Worm (Caenorhabditis elegans) whole organism, L3 larva: ENCODE measurements around the gene srt-65.

Experiments used
- ceh-82 ChIP-seq: fragments of 150-350 bp; optimal IDR thresholded peaks from 2 replicates; lab custom pipeline; 2014; ENCODE audit warnings: missing biosample characterization, missing genetic modification characterization
- ztf-11 ChIP-seq: fragments of 150-350 bp; optimal IDR thresholded peaks from 2 replicates; lab custom pipeline; 2014; ENCODE audit warnings: missing biosample characterization, missing genetic modification characterization

ce11 chrV:5200188-5200587 lies 27.5 kb upstream of the srt-65 start:
- TF ChIP-seq ceh-82 (tag; lab: Kevin White, UChicago) (no peak), ztf-11 (tag; lab: Kevin White, UChicago) (no peak)
